Worm (Caenorhabditis elegans): ENCODE measurements around the gene clec-187.

DNA sequence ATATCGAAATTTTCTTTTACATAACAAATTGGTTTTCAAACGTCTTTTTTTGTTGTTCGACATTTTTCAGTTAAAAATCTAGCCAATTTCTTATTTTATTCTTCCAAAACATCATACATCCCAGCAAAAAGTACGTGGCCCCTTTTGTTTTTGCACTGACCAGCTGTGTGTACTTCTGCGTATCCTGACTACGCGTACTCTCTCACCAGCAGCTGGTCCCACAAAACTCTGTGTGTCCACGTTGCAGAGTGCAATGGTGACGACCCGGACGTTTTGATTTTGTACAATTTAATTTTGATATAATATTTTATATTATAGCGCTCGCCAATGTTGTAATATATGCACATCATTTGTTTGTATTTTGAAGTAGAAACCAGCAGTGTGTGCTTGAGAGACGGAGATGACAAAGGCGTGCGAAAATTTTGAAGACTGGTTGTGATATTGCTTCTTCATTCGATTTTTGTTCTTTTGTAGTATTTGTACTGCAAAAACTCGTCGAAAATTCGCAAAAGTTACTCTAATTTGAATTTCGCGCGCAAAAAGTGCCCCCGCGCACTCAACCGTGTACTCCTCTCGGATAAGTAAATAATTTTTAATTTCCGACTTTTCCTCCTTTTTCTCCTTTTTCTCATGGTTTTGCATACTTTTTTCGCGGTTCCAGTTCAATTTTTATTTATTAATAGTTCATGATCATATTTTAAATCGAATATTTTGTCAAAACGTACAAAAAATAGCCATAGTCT is 16.8 kb downstream of the clec-187 start:
- TF ChIP-seq snpc-4 (tag; optimal IDR thresholded peaks at IDR 0.05) (no peak), nhr-10 (tag; optimal IDR thresholded peaks at IDR 0.05) (no peak), unc-62 (GFP tag; optimal IDR thresholded peaks at IDR 0.05) (no peak), nhr-237 (tag; optimal IDR thresholded peaks at IDR 0.05) (no peak), R02D3.7 (tag; optimal IDR thresholded peaks at IDR 0.05) (no peak), lin-13 (GFP tag; optimal IDR thresholded peaks at IDR 0.05) (no peak)
